Fruit fly (Drosophila melanogaster): ENCODE data around the gene CG15715.

The CG15715 gene

DNA sequence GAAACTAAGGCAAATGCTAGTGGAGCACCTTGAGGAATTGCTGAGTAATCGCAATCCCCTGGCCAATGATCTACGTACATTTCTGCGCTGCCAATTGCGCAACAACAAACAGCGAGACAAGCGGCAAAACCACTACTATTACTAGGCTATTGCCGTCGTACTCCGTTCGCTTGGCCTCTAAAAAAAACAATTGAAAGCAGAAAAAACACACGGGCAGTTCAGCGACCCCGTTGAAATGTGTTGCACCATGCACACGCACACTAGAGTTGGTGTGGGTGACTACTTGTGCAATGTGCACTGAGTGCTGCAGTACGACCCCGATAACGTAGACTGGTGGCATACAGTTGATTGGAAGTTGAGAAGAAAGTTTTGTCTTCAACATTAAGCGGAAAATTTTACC lies 12.7 kb downstream of the CG15715 start:
- TF ChIP-seq Myc (optimal IDR thresholded peaks at IDR 0.05) (no peak), insv (optimal IDR thresholded peaks at IDR 0.05) (no peak), ttk (optimal IDR thresholded peaks at IDR 0.05) (no peak), h (optimal IDR thresholded peaks at IDR 0.05) (no peak), Sin3A (optimal IDR thresholded peaks at IDR 0.05) (no peak), psq (optimal IDR thresholded peaks at IDR 0.05) (no peak)

DNA sequence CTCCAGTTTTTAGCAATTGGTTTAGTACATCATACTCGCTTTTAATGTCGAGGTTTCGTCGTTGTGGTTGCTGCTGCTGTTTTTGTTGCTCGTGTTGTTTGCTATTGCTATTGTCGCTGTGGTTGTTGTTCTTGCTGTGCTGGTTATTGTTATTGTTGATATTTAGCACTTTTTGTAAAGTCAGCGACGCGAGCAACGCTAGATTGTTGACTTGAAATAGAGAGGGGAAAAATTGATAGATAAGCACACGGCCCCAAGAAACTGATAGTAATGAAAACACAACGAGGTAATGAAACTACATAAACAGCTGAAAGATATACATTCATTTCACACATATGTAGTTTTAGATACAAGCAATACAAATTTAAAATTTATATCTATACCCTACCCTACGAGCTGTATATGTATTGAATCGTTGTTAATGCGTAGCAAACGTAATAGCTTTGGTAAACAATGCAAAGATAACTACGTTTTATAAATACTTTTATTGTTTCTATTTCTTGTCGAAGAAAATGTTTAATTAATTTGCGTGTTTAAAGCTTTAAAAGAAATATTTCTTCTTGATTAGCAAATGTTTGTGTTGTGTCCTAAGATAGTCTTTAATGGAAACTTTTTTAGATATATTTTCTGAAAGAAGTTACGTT lies 13.4 kb downstream of the CG15715 start:
- TF ChIP-seq psq (optimal IDR thresholded peaks at IDR 0.05) (no peak), insv (optimal IDR thresholded peaks at IDR 0.05) (no peak)

DNA sequence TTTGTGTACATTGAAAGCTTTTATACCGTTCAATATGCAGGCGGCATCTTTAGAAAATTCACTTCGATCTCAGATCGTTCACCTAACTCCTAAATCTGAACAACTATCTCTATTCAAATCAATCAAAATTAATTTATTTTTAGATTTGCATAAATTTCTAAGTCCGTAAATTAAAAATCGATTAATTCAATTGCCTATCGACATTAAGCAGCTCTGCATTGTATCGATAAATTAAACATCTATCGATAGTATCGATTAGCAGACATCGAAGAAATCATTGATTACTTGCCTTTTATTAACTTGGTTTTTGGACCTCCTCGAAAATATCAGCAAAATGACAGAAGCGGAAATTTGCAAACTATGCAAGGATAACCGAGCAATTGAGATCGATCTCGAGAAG lies 20.6 kb downstream of the CG15715 start, which contains the start of gene CkIIalpha-i1:
Gene CkIIalpha-i1, plus strand, starts transcription at position 266 of the 400 bp plus-strand sequence.
- TF ChIP-seq Myc (optimal IDR thresholded peaks at IDR 0.05) (no peak), ttk (optimal IDR thresholded peaks at IDR 0.05) (no peak), Sin3A (optimal IDR thresholded peaks at IDR 0.05) (no peak), insv (optimal IDR thresholded peaks at IDR 0.05) (no peak), psq (optimal IDR thresholded peaks at IDR 0.05) (no peak), h (optimal IDR thresholded peaks at IDR 0.05) (no peak)

DNA sequence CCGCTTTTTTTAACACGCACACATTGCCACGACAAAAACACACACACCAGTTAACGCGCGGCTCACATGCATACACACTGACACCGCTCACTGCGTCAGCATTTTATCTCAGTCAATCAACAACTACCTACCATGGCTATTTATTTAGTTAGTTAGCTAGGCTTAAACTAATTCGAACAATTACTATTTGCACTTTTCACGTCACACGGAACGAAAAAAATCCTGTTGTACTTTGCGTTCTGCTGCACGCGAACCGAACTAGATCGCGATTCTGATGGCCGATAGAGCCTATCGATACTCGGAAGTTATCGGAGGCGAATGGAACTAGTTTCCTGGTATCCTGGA lies 21.2 kb downstream of the CG15715 start, which contains the start of gene fwe:
Gene fwe, minus strand, starts transcription at position 268 of the 345 bp plus-strand sequence.
- TF ChIP-seq ttk (optimal IDR thresholded peaks at IDR 0.05) (no peak), h (optimal IDR thresholded peaks at IDR 0.05) (no peak), Myc (optimal IDR thresholded peaks at IDR 0.05) (no peak), insv (optimal IDR thresholded peaks at IDR 0.05) (no peak), psq (optimal IDR thresholded peaks at IDR 0.05) (no peak), Sin3A (optimal IDR thresholded peaks at IDR 0.05) (no peak)

DNA sequence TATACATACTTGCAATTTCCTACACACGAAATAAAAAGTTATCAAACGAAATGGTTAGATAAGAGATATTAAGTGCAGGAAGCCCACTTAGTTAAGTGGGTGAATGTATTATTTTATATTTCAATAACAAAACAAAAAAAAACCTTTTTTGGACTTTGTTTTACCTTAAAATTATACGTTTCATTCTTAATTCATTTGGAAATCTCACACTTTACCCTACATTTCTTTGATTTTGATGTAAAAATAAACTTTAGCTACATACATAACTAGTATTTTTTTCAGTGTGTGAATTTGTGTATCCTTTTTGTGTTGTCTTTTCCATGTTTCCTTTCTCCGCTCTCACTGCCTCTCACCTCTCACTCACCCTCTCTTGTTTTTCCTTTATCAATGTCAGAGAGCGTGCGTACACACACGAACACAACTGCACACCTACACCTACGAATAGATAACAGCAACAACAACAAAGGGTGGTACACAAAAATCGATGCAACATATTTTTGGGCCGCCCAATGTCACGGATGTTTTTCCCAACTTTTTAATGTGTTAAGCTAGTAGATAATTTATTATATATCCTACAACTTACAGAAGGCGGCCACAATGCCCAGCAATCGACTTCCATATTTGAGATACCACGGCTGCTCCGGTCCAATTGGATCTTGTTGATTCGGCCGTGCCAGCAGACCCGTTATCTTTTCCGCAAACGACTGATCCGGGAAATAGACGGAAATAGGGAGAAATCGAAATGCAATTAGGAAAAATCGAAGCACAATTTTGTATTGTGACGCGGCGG lies 21.7 kb downstream of the CG15715 start:
- TF ChIP-seq psq (optimal IDR thresholded peaks at IDR 0.05) (no peak), h (optimal IDR thresholded peaks at IDR 0.05) (no peak), insv (optimal IDR thresholded peaks at IDR 0.05) (no peak), Myc (optimal IDR thresholded peaks at IDR 0.05) (no peak), Sin3A (optimal IDR thresholded peaks at IDR 0.05) (no peak), ttk (optimal IDR thresholded peaks at IDR 0.05) (no peak)

DNA sequence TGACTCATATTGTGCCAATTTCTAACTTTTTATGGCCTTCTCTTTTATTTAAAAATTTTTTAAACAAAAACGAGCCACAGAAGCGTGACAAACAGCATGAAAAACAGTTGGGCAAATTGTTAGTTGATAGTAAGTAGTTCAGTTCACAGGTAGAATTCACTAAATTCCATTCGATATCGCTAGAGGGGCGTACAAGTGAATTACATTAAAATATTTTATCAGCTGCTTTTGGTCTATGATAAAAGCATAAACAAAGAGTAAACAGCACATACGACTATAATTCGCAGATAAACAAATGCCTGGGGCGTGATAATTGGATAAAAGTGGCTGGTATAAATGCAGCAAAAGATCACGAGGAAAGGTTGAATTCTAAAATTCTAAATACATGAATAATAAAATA lies 23.3 kb downstream of the CG15715 start:
- TF ChIP-seq insv (optimal IDR thresholded peaks at IDR 0.05): no peak
- TF ChIP-seq psq (optimal IDR thresholded peaks at IDR 0.05): no peak
- no peak for TF ChIP-seq Myc (optimal IDR thresholded peaks at IDR 0.05)
- TF ChIP-seq h (optimal IDR thresholded peaks at IDR 0.05): no peak
- TF ChIP-seq ttk (optimal IDR thresholded peaks at IDR 0.05): no peak
- no peak for TF ChIP-seq Sin3A (optimal IDR thresholded peaks at IDR 0.05)

DNA sequence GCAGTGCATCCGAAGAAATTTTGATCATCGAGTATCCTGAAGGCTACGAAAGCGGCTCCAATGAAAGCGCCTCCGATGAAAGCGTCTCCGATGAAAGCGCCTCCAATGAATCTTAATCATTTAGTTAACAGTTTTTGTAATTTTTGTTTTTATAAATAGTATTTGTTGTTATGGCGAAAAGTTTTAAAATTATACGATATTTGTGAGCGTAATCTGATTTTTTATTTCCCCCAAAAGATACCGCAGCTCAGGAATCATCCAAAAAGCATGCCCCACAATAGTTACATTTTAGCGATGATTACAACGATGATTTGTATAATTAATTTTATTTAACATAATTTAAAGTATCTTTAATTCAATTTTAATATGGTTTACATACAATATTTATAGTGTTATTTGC lies 27.5 kb downstream of the CG15715 start:
- no peak for TF ChIP-seq psq (optimal IDR thresholded peaks at IDR 0.05)
- TF ChIP-seq Sin3A (optimal IDR thresholded peaks at IDR 0.05): no peak
- TF ChIP-seq h (optimal IDR thresholded peaks at IDR 0.05): no peak
- no peak for TF ChIP-seq insv (optimal IDR thresholded peaks at IDR 0.05)
- no peak for TF ChIP-seq ttk (optimal IDR thresholded peaks at IDR 0.05)
- no peak for TF ChIP-seq Myc (optimal IDR thresholded peaks at IDR 0.05)

DNA sequence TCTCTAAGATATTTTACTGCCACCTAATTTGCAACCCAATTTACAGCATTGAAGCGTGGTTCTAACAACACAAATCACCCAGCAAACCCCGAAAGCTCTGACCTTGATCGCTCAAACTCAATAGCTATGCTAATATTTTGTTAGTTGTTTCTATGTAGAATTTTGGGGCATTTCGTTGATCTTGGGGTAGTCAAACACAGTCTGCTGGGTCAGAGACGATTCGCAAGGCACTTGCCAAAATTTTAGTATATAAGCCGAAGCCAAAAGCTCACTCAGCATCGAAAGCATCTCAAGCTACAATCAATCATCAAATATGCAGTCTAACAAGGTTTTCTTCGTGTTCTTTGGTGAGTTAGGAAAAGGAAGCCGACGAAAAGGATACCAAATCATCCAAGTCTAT lies 28.1 kb downstream of the CG15715 start, which contains the start of gene CG13445:
Gene CG13445, plus strand, starts transcription at position 301 of the 400 bp plus-strand sequence.
- TF ChIP-seq psq (optimal IDR thresholded peaks at IDR 0.05) (no peak), h (optimal IDR thresholded peaks at IDR 0.05) (no peak), ttk (optimal IDR thresholded peaks at IDR 0.05) (no peak), Sin3A (optimal IDR thresholded peaks at IDR 0.05) (no peak), insv (optimal IDR thresholded peaks at IDR 0.05) (no peak)

DNA sequence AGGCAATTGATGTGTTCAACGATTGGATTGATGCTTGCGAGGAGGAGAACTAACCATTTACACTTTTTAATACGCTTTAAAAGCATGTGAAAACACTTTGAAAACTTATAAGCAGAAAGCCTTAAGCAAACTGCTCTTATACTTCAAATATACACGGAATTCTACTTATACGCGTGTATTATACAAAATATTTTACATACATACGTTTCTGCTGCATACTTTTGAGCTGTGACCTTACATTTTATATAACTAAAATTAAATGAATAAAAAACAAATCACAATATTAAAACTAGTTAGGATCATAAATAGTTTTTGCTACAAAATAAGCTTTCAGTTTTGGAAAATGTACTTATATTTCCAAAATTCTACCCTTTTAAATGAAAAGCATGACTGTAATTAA lies 28.6 kb downstream of the CG15715 start:
- no peak for TF ChIP-seq insv (optimal IDR thresholded peaks at IDR 0.05)
- TF ChIP-seq ttk (optimal IDR thresholded peaks at IDR 0.05): no peak
- TF ChIP-seq Myc (optimal IDR thresholded peaks at IDR 0.05): no peak
- TF ChIP-seq Sin3A (optimal IDR thresholded peaks at IDR 0.05): no peak

DNA sequence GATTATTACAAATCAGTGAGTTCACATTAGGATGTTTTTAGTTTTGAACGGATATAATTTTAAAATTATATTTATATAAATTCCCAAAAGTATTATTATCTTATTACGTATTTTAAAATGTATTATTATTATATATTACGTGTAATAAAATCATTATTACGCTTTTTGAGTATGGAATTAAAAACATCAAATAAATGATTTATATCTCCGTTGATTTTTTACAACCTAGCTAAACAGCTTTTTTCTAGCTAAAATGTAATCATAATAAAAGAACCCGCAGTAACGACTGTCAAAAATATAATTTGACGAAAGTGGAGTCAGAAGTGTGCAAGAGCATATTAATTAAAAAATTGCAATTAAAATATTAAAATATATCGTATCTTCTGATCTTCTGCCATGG lies 29.3 kb downstream of the CG15715 start, which contains the start of gene CG6244:
Gene CG6244, plus strand, starts transcription at position 301 of the 400 bp plus-strand sequence.
- TF ChIP-seq psq (optimal IDR thresholded peaks at IDR 0.05): no peak

DNA sequence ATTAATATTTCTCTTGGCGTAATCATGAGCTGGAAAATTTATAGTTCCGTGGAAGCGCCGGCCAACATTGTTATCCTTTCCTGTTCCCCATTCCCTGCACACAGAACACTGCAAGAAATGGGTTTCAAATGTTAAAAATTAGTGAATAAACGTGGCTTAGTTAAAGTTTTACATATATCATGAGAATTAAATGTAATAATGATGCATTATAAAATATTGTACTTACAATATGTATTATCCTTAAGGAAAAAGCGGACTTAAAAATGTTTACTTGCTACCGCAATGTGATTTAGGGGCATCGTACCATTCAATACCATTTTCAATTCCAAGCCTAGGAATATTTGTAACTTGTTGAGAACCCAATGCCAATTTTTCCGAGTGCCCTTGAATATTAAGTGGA lies 34.6 kb downstream of the CG15715 start:
- TF ChIP-seq Sin3A (optimal IDR thresholded peaks at IDR 0.05): no peak
- no peak for TF ChIP-seq h (optimal IDR thresholded peaks at IDR 0.05)
- no peak for TF ChIP-seq insv (optimal IDR thresholded peaks at IDR 0.05)
- TF ChIP-seq psq (optimal IDR thresholded peaks at IDR 0.05): no peak
- no peak for TF ChIP-seq Myc (optimal IDR thresholded peaks at IDR 0.05)
- TF ChIP-seq ttk (optimal IDR thresholded peaks at IDR 0.05): no peak

DNA sequence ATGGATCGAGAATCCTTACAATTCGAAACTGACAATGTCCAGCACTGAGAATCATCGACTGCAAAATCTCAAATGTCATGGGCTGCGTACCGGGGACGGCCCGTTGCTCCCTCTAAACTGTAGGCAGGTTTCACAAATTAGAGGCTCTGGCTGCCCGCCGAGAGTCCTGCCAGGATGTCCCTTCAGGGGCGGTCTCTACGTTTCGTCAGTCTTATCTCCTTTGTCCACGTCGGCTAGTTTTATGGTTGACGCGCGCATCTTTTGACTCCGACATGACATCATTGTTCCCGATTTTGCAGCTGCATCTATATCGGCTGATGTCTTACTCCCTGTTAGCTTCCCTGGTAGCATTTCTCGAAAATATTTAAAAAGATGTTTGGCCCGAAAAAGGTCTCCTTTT lies 35.2 kb downstream of the CG15715 start:
- TF ChIP-seq Myc (optimal IDR thresholded peaks at IDR 0.05): no peak
- TF ChIP-seq insv (optimal IDR thresholded peaks at IDR 0.05): no peak

DNA sequence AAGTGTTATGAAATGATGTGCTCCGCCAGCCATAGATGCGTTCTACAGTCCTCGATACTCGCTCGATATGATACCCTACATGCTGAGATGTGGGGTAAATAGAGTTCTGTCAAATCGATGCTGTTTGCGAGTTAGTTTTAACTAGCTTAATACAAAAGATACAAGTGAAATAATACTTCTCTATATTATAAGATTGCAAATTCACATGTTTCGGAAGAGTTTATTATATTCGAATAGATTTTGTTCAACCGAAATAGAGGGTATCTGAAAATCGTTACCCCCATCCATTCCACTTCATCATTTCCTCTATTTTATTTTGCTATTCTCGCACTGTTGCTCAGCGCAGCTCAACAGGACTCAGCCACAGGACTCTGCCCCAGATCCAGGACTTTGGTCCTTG lies 43.0 kb downstream of the CG15715 start:
- no peak for TF ChIP-seq insv (optimal IDR thresholded peaks at IDR 0.05)
- no peak for TF ChIP-seq h (optimal IDR thresholded peaks at IDR 0.05)

Data from Kc167 (cell line).